Worm (Caenorhabditis elegans) whole organism, L2 larva: ENCODE results near the gene mbr-1.

Experiments
- C34F6.9 ChIP-seq: fragments of 150-350 bp; optimal IDR thresholded peaks from 2 replicates; lab custom pipeline; 2014; ENCODE audit warnings: missing biosample characterization, missing genetic modification characterization
- F13H6.1 ChIP-seq: sonication (generic microtip); optimal IDR thresholded peaks from 2 replicates; lab custom pipeline; 2016; ENCODE audit warnings: missing genetic modification characterization, missing compliant biosample characterization
- R02D3.7 ChIP-seq: fragments of 150-350 bp; optimal IDR thresholded peaks from 2 replicates; lab custom pipeline; 2014; ENCODE audit warnings: missing biosample characterization, missing genetic modification characterization
- ZK546.5 ChIP-seq: sonication (generic microtip); optimal IDR thresholded peaks from 2 replicates; lab custom pipeline; 2017; ENCODE audit warnings: missing biosample characterization, missing genetic modification characterization
- alr-1 ChIP-seq: fragments of 150-350 bp; optimal IDR thresholded peaks from 2 replicates; lab custom pipeline; 2014; ENCODE audit warnings: missing biosample characterization, missing genetic modification characterization
- aly-2 ChIP-seq: fragments of 150-350 bp; optimal IDR thresholded peaks from 2 replicates; lab custom pipeline; 2014; ENCODE audit warnings: missing biosample characterization, missing genetic modification characterization
- ama-1 ChIP-seq: fragments of 150-350 bp; optimal IDR thresholded peaks from 2 replicates; lab custom pipeline; 2018; ENCODE audit warnings: inconsistent platforms
- blmp-1 ChIP-seq: sonication (generic microtip); optimal IDR thresholded peaks from 2 replicates; lab custom pipeline; 2017; ENCODE audit warnings: missing genetic modification characterization, mild to moderate bottlenecking, missing compliant biosample characterization, antibody characterized with exemption, moderate library complexity; ENCODE audit not compliant: insufficient read depth
- ceh-16 ChIP-seq: fragments of 150-350 bp; optimal IDR thresholded peaks from 2 replicates; lab custom pipeline; 2014; ENCODE audit warnings: missing biosample characterization, missing genetic modification characterization
- ceh-82 ChIP-seq: fragments of 150-350 bp; optimal IDR thresholded peaks from 2 replicates; lab custom pipeline; 2014; ENCODE audit warnings: missing biosample characterization, missing genetic modification characterization
- crh-2 ChIP-seq: sonication (generic microtip); optimal IDR thresholded peaks from 2 replicates; lab custom pipeline; 2017; ENCODE audit warnings: missing biosample characterization, missing genetic modification characterization
- dmd-4 ChIP-seq: sonication (generic microtip); optimal IDR thresholded peaks from 2 replicates; lab custom pipeline; 2017; ENCODE audit warnings: missing biosample characterization, missing genetic modification characterization
- egl-27 ChIP-seq: sonication (generic microtip); optimal IDR thresholded peaks from 3 replicates; lab custom pipeline; 2017; ENCODE audit warnings: missing biosample characterization, missing genetic modification reagents, missing genetic modification characterization
- elt-1 ChIP-seq: fragments of 150-350 bp; optimal IDR thresholded peaks from 2 replicates; lab custom pipeline; 2014; ENCODE audit warnings: missing biosample characterization, missing genetic modification characterization
- elt-3 ChIP-seq: sonication (generic microtip); optimal IDR thresholded peaks from 2 replicates; lab custom pipeline; 2017; ENCODE audit warnings: missing biosample characterization, missing genetic modification characterization
- fos-1 ChIP-seq: fragments of 150-350 bp; optimal IDR thresholded peaks from 2 replicates; lab custom pipeline; 2014; ENCODE audit warnings: missing biosample characterization, missing genetic modification characterization
- gmeb-1 ChIP-seq: fragments of 150-350 bp; optimal IDR thresholded peaks from 2 replicates; lab custom pipeline; 2014; ENCODE audit warnings: missing biosample characterization, missing genetic modification characterization
- lin-11 ChIP-seq: fragments of 150-350 bp; sonication (generic microtip); optimal IDR thresholded peaks from 2 replicates; lab custom pipeline; 2014; ENCODE audit warnings: missing biosample characterization, missing genetic modification characterization, inconsistent platforms, mixed read lengths
- lin-13 ChIP-seq: fragments of 150-350 bp; optimal IDR thresholded peaks from 2 replicates; lab custom pipeline; 2014; ENCODE audit warnings: missing biosample characterization, missing genetic modification reagents, missing genetic modification characterization
- lin-39 ChIP-seq: fragments of 150-350 bp; optimal IDR thresholded peaks from 2 replicates; lab custom pipeline; 2014; ENCODE audit warnings: missing biosample characterization, missing genetic modification reagents, missing genetic modification characterization
- lsy-2 ChIP-seq, 2 experiments: fragments of 150-350 bp in 1 of 2; sonication (generic microtip) in 1 of 2; optimal IDR thresholded peaks; 2 replicates each; lab custom pipeline; 2014 to 2017; ENCODE audit warnings: missing biosample characterization in 2 of 2, missing genetic modification characterization in 2 of 2
- mab-5 ChIP-seq: fragments of 150-350 bp; optimal IDR thresholded peaks from 2 replicates; lab custom pipeline; 2014; ENCODE audit warnings: missing biosample characterization, missing genetic modification characterization
- mdl-1 ChIP-seq, 2 experiments: fragments of 150-350 bp in 1 of 2; sonication (generic microtip) in 1 of 2; optimal IDR thresholded peaks; 2 replicates each; lab custom pipeline; 2017; ENCODE audit warnings: missing biosample characterization in 2 of 2, missing genetic modification characterization in 2 of 2
- nhr-11 ChIP-seq: fragments of 150-350 bp; optimal IDR thresholded peaks from 2 replicates; lab custom pipeline; 2014; ENCODE audit warnings: missing biosample characterization, missing genetic modification characterization
- nhr-129 ChIP-seq: fragments of 150-350 bp; optimal IDR thresholded peaks from 2 replicates; lab custom pipeline; 2014; ENCODE audit warnings: missing biosample characterization, missing genetic modification characterization
- nhr-21 ChIP-seq: fragments of 150-350 bp; optimal IDR thresholded peaks from 2 replicates; lab custom pipeline; 2014; ENCODE audit warnings: missing biosample characterization, missing genetic modification characterization
- nhr-23 ChIP-seq: fragments of 150-350 bp; optimal IDR thresholded peaks from 2 replicates; lab custom pipeline; 2014; ENCODE audit warnings: missing biosample characterization, missing genetic modification reagents, missing genetic modification characterization
- nhr-237 ChIP-seq: fragments of 150-350 bp; optimal IDR thresholded peaks from 2 replicates; lab custom pipeline; 2014; ENCODE audit warnings: missing biosample characterization, missing genetic modification characterization
- nhr-25 ChIP-seq: fragments of 150-350 bp; sonication (generic microtip); optimal IDR thresholded peaks from 3 replicates; lab custom pipeline; 2014; ENCODE audit warnings: missing biosample characterization, missing genetic modification characterization
- nhr-6 ChIP-seq: fragments of 150-350 bp; optimal IDR thresholded peaks from 2 replicates; lab custom pipeline; 2014; ENCODE audit warnings: missing biosample characterization, missing genetic modification characterization
- nhr-77 ChIP-seq: fragments of 150-350 bp; optimal IDR thresholded peaks from 2 replicates; lab custom pipeline; 2014; ENCODE audit warnings: missing biosample characterization, missing genetic modification characterization
- peb-1 ChIP-seq: fragments of 150-350 bp; optimal IDR thresholded peaks from 2 replicates; lab custom pipeline; 2014; ENCODE audit warnings: missing biosample characterization, missing genetic modification characterization
- sem-4 ChIP-seq: fragments of 150-350 bp; optimal IDR thresholded peaks from 2 replicates; lab custom pipeline; 2014; ENCODE audit warnings: missing biosample characterization, missing genetic modification reagents, missing genetic modification characterization
- skn-1 ChIP-seq: sonication (generic microtip); optimal IDR thresholded peaks from 2 replicates; lab custom pipeline; 2017; ENCODE audit warnings: missing biosample characterization, missing genetic modification characterization
- sma-3 ChIP-seq: sonication (generic microtip); optimal IDR thresholded peaks from 2 replicates; lab custom pipeline; 2016; ENCODE audit warnings: missing genetic modification reagents, missing genetic modification characterization, missing compliant biosample characterization
- sma-9 ChIP-seq, 2 experiments: fragments of 150-350 bp in 1 of 2; sonication (generic microtip) in 1 of 2; optimal IDR thresholded peaks; 2 replicates each; lab custom pipeline; 2014 to 2016; ENCODE audit warnings: missing genetic modification characterization in 2 of 2, mild to moderate bottlenecking in 1 of 2, missing biosample characterization in 1 of 2, missing compliant biosample characterization in 1 of 2, missing genetic modification reagents in 1 of 2, moderate library complexity in 1 of 2
- snpc-4 ChIP-seq: fragments of 150-350 bp; optimal IDR thresholded peaks from 2 replicates; lab custom pipeline; 2014; ENCODE audit warnings: missing biosample characterization, missing genetic modification characterization
- unc-39 ChIP-seq: fragments of 150-350 bp; optimal IDR thresholded peaks from 2 replicates; lab custom pipeline; 2014; ENCODE audit warnings: missing biosample characterization, missing genetic modification characterization
- unc-55 ChIP-seq: fragments of 150-350 bp; sonication (generic microtip); optimal IDR thresholded peaks from 3 replicates; lab custom pipeline; 2014; ENCODE audit warnings: missing biosample characterization, missing genetic modification reagents, missing genetic modification characterization
- unc-62 ChIP-seq: fragments of 150-350 bp; optimal IDR thresholded peaks from 2 replicates; lab custom pipeline; 2014; ENCODE audit warnings: missing biosample characterization, missing genetic modification reagents, missing genetic modification characterization
- zag-1 ChIP-seq: fragments of 150-350 bp; optimal IDR thresholded peaks from 2 replicates; lab custom pipeline; 2014; ENCODE audit warnings: missing biosample characterization, missing genetic modification characterization
- ztf-1 ChIP-seq: fragments of 200-800 bp; sonication (Bioruptor generic); conservative IDR thresholded peaks from 2 replicates; pipeline ENCODE4 v1.3.6; 2022; ENCODE audit warnings: missing genetic modification characterization, missing compliant biosample characterization
- ztf-11 ChIP-seq: sonication (generic microtip); optimal IDR thresholded peaks from 2 replicates; lab custom pipeline; 2017; ENCODE audit warnings: missing biosample characterization, missing genetic modification characterization
- ztf-4 ChIP-seq: fragments of 150-350 bp; optimal IDR thresholded peaks from 2 replicates; lab custom pipeline; 2014; ENCODE audit warnings: missing biosample characterization, missing genetic modification characterization

The mbr-1 gene

ce11 chrX:10768289-10769153, 46.7 kb upstream of the mbr-1 start (continued):
- TF ChIP-seq sma-3 (GFP tag; lab: Kevin White, UChicago): no peak
- TF ChIP-seq nhr-23: no peak
- TF ChIP-seq nhr-77 (tag; lab: Kevin White, UChicago): no peak
- TF ChIP-seq lin-11 (tag; lab: Kevin White, UChicago): no peak
- TF ChIP-seq lsy-2 (tag; optimal IDR thresholded peaks at IDR 0.05; lab: Kevin White, UChicago): no peak
- TF ChIP-seq egl-27: peak; percentile 10
- peak; percentile 22 for TF ChIP-seq crh-2 (tag; lab: Kevin White, UChicago)

- TF ChIP-seq ztf-1 (GFP tag; lab: Robert Waterston, UW) (no peak), peb-1 (tag; lab: Kevin White, UChicago) (no peak), fos-1 (tag; lab: Kevin White, UChicago) (peak; percentile 25), mdl-1 (tag; optimal IDR thresholded peaks at IDR 0.05; lab: Kevin White, UChicago) (peak in 1 of 2 experiments; percentile 29), dmd-4 (tag; lab: Kevin White, UChicago) (no peak), nhr-11 (tag; lab: Kevin White, UChicago) (no peak), snpc-4 (tag; lab: Kevin White, UChicago) (no peak), nhr-21 (no peak), skn-1 (tag; lab: Kevin White, UChicago) (no peak), blmp-1 (tag; lab: Kevin White, UChicago) (no peak), ama-1 (lab: Kevin White, UChicago) (no peak), nhr-25 (tag; lab: Kevin White, UChicago) (no peak), nhr-77 (tag; lab: Kevin White, UChicago) (no peak), unc-39 (no peak), elt-1 (tag; lab: Kevin White, UChicago) (no peak), C34F6.9 (tag; lab: Kevin White, UChicago) (no peak), nhr-6 (no peak), lsy-2 (tag; optimal IDR thresholded peaks at IDR 0.05; lab: Kevin White, UChicago) (no peak), crh-2 (tag; lab: Kevin White, UChicago) (no peak), egl-27 (peak; percentile 14), ztf-4 (tag; lab: Kevin White, UChicago) (no peak), lin-39 (tag; lab: Kevin White, UChicago) (no peak), nhr-129 (no peak), gmeb-1 (tag; lab: Kevin White, UChicago) (no peak), alr-1 (tag; lab: Kevin White, UChicago) (no peak), lin-13 (GFP tag; lab: Kevin White, UChicago) (no peak), R02D3.7 (no peak), nhr-237 (tag; lab: Kevin White, UChicago) (no peak), nhr-23 (no peak), sma-3 (GFP tag; lab: Kevin White, UChicago) (no peak), zag-1 (tag; lab: Kevin White, UChicago) (peak; percentile 56), ZK546.5 (tag; lab: Kevin White, UChicago) (no peak), ceh-82 (tag; lab: Kevin White, UChicago) (no peak), unc-55 (GFP tag; lab: Kevin White, UChicago) (no peak), mab-5 (no peak), sma-9 (GFP tag; optimal IDR thresholded peaks at IDR 0.05; lab: Kevin White, UChicago) (peak; percentile 92), sma-9 (tag; optimal IDR thresholded peaks at IDR 0.05; lab: Kevin White, UChicago) (no peak), F13H6.1 (tag; lab: Kevin White, UChicago) (no peak), lin-11 (tag; lab: Kevin White, UChicago) (no peak), ceh-16 (tag; lab: Kevin White, UChicago) (no peak), aly-2 (tag; lab: Kevin White, UChicago) (no peak), ztf-11 (tag; lab: Kevin White, UChicago) (no peak), elt-3 (tag; lab: Kevin White, UChicago) (no peak), sem-4 (tag; lab: Kevin White, UChicago) (peak; percentile 35), unc-62 (no peak)
These were observed 45.8 kb upstream of the mbr-1 start for ce11 chrX:10767669-10768068.
